Worm (Caenorhabditis elegans) whole organism, L3 larva: ENCODE results near the gene nlp-41.

Source experiments
- ceh-28 ChIP-seq: fragments of 150-350 bp; optimal IDR thresholded peaks from 2 replicates; lab custom pipeline; 2014; ENCODE audit warnings: missing biosample characterization, missing genetic modification reagents, missing genetic modification characterization
- daf-12 ChIP-seq: fragments of 150-350 bp; optimal IDR thresholded peaks from 2 replicates; lab custom pipeline; 2014; ENCODE audit warnings: missing biosample characterization, missing genetic modification reagents, missing genetic modification characterization
- elt-3 ChIP-seq, 3 experiments: fragments of 150-350 bp in 1 of 3; sonication (generic microtip) in 2 of 3; optimal IDR thresholded peaks; 2 replicates in 2 of 3; 4 replicates in 1 of 3; lab custom pipeline; 2014 to 2017; ENCODE audit warnings: missing biosample characterization in 3 of 3, missing genetic modification characterization in 3 of 3
- hmg-11 ChIP-seq: sonication (generic microtip); optimal IDR thresholded peaks from 2 replicates; lab custom pipeline; 2016; ENCODE audit warnings: missing genetic modification characterization, missing compliant biosample characterization
- nhr-12 ChIP-seq: fragments of 150-350 bp; optimal IDR thresholded peaks from 2 replicates; lab custom pipeline; 2014; ENCODE audit warnings: missing biosample characterization, missing genetic modification characterization
- pqm-1 ChIP-seq: fragments of 150-350 bp; optimal IDR thresholded peaks from 2 replicates; lab custom pipeline; 2017; ENCODE audit warnings: missing biosample characterization, missing genetic modification characterization, inconsistent platforms
- unc-62 ChIP-seq: fragments of 150-350 bp; sonication (generic microtip); optimal IDR thresholded peaks from 4 replicates; lab custom pipeline; 2014; ENCODE audit warnings: missing biosample characterization, missing genetic modification reagents, missing genetic modification characterization

DNA sequence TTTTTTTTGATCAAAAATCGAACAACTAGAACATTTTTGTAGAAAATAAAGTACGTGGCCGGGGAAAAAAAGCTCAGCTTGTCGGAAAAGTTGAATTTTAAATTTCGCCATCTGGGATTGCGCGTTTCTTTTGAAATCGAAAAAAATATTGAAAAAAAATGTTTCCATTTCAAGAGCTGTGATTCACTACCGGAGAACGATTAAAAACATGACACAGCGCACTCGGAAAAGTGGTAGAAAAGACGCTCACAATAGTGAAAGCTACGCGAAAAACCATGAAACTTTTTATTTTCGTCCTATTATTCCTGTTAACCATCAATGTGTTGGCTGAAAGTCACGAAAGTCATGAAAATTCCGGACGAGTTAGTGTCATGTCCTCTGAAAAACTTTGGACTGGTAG lies 13.0 kb upstream of the nlp-41 start, which contains the start of the genes clec-147 and C04H5.7:
- no peak for TF ChIP-seq ceh-28 (tag; lab: Kevin White, UChicago)
- no peak for TF ChIP-seq nhr-12 (tag; lab: Kevin White, UChicago)
- TF ChIP-seq unc-62 (GFP tag; lab: Kevin White, UChicago) = no peak
- TF ChIP-seq hmg-11 (tag; lab: Kevin White, UChicago) = no peak
- TF ChIP-seq daf-12 = no peak
- no peak for TF ChIP-seq pqm-1
- no peak for TF ChIP-seq elt-3 (tag; optimal IDR thresholded peaks at IDR 0.05; lab: Kevin White, UChicago)
